Fruit fly (Drosophila melanogaster): ENCODE measurements around the gene ine.
A peak's percentile ranks its signal among the peaks of the same experiment; 100 is the strongest.

ine gene

DNA sequence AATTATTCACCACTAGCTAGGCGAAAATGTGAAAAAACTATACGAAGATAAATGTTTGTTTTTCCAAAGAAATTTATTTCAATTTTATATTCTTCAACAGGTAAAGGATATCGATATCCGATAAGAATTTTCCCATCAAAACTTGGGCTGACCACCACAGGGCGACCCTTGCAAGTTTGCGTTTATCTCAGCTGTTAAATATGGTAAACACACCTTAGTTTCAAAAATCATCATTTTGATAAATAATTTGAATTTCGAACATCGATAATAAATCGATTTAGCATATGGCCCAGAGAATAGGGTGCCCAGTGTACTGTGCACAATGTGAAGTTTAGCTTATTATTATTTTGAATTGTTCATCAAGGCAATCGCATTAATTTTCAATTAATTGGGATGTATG lies 13.5 kb downstream of the ine start, which contains the start of the genes CG15443 and Paris (continued):
- TF ChIP-seq MTF-1 (GFP tag; optimal IDR thresholded peaks at IDR 0.05; ENCODE audit: borderline replicate concordance) (peak; percentile 7), MESR4 (GFP tag; optimal IDR thresholded peaks at IDR 0.05) (peak; percentile 2), psq (GFP tag; optimal IDR thresholded peaks at IDR 0.05) (no peak), CG14860 (GFP tag; IDR thresholded peaks at IDR 0.05; ENCODE audit: partially characterized antibody) (peak; percentile 95), CG33557 (GFP tag; optimal IDR thresholded peaks at IDR 0.05) (peak; percentile 35), CG5180 (GFP tag; optimal IDR thresholded peaks at IDR 0.05) (no peak), pros (GFP tag; optimal IDR thresholded peaks at IDR 0.05) (no peak), CG8944 (GFP tag; optimal IDR thresholded peaks at IDR 0.05) (no peak), CG1233 (GFP tag; optimal IDR thresholded peaks at IDR 0.05) (peak; percentile 9), CG17829 (tag; optimal IDR thresholded peaks at IDR 0.05) (peak; percentile 19), HmgZ (tag; optimal IDR thresholded peaks at IDR 0.05) (peak; percentile 9), Doc2 (GFP tag; IDR thresholded peaks at IDR 0.05) (no peak), Fer3 (tag; optimal IDR thresholded peaks at IDR 0.05) (peak; percentile 15), cas (GFP tag; IDR thresholded peaks at IDR 0.05) (no peak), CG13296 (GFP tag; optimal IDR thresholded peaks at IDR 0.05) (peak; percentile 60), CG6272 (GFP tag; IDR thresholded peaks at IDR 0.05) (no peak), CG32532 (GFP tag; IDR thresholded peaks at IDR 0.05) (peak; percentile 58; the same call in 1 of the 2 replicates), Bteb2 (GFP tag; optimal IDR thresholded peaks at IDR 0.05) (no peak), Rfx (GFP tag; IDR thresholded peaks at IDR 0.05) (peak; percentile 31; the same call in 1 of the 2 replicates), Dip2 (GFP tag; IDR thresholded peaks at IDR 0.05) (no peak), Lhr (GFP tag; optimal IDR thresholded peaks at IDR 0.05) (no peak), CG6791 (GFP tag; IDR thresholded peaks at IDR 0.05; ENCODE audit: partially characterized antibody) (peak; percentile 96), gro (GFP tag; optimal IDR thresholded peaks at IDR 0.05) (no peak), CG15601 (tag; optimal IDR thresholded peaks at IDR 0.05) (peak; percentile 3), dpn (GFP tag; optimal IDR thresholded peaks at IDR 0.05) (no peak), CG13287 (GFP tag; IDR thresholded peaks at IDR 0.05; ENCODE audit: partially characterized antibody) (peak; percentile 85), CG2199 (GFP tag; IDR thresholded peaks at IDR 0.05) (0 out of 3 replicates have a peak, but pooled peaks have one; percentile 33), seq (GFP tag; IDR thresholded peaks at IDR 0.05) (no peak), wor (GFP tag; IDR thresholded peaks at IDR 0.05) (no peak), gcm (GFP tag; optimal IDR thresholded peaks at IDR 0.05) (no peak), CG17359 (tag; optimal IDR thresholded peaks at IDR 0.05) (peak; percentile 28), Ptx1 (GFP tag; IDR thresholded peaks at IDR 0.05) (no peak), CG8388 (GFP tag; optimal IDR thresholded peaks at IDR 0.05) (no peak), emc (GFP tag; optimal IDR thresholded peaks at IDR 0.05) (no peak), trem (tag; optimal IDR thresholded peaks at IDR 0.05) (peak; percentile 55), CG2116 (GFP tag; optimal IDR thresholded peaks at IDR 0.05) (peak; percentile 55), lab (GFP tag; optimal IDR thresholded peaks at IDR 0.05) (peak; percentile 35), CG8924 (tag; optimal IDR thresholded peaks at IDR 0.05) (peak; percentile 16), Max (GFP tag; optimal IDR thresholded peaks at IDR 0.05) (no peak), zen (tag; optimal IDR thresholded peaks at IDR 0.05) (peak; percentile 50), CG1024 (GFP tag; IDR thresholded peaks at IDR 0.05) (no peak; the same call in 1 of the 2 replicates), btn (GFP tag; optimal IDR thresholded peaks at IDR 0.05) (no peak), CG17802 (tag; optimal IDR thresholded peaks at IDR 0.05) (no peak), Sin3A (optimal IDR thresholded peaks at IDR 0.05) (no peak), Nf-YC (tag; optimal IDR thresholded peaks at IDR 0.05) (peak; percentile 10), Mad (GFP tag; optimal IDR thresholded peaks at IDR 0.05) (no peak), CG14710 (tag; optimal IDR thresholded peaks at IDR 0.05) (peak; percentile 60), CG17328 (GFP tag; IDR thresholded peaks at IDR 0.05) (no peak), pfk (GFP tag; optimal IDR thresholded peaks at IDR 0.05) (peak; percentile 36)
